Worm (Caenorhabditis elegans): Measurements from ENCODE around the gene C08F8.6.

DNA sequence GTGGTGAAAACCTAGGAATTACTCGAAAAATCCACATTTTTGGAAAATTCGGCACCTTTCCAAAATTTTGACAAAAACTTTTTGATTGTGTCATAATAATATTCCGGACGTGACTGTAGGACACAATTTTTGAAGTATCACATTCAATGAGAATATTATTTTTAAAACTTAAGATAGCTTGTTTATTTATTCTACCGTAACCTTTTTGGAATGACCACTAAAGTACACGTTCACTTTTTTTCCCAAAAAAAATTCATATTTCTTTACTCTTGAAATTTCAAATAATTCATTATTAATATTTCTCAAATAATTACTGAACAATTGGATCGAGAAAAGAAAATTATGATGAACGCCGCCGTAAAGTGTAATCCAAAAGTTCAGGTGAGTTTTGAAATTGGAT lies 42.5 kb upstream of the C08F8.6 start, which contains the start of gene R07H5.9:
- TF ChIP-seq flt-1 (GFP tag; IDR thresholded peaks at IDR 0.05) = no peak
- TF ChIP-seq tab-1 (GFP tag; IDR thresholded peaks at IDR 0.05) = no peak
- TF ChIP-seq T22C8.4 (GFP tag; IDR thresholded peaks at IDR 0.05) = no peak
- TF ChIP-seq ztf-23 (GFP tag; IDR thresholded peaks at IDR 0.05) = no peak
- no peak for TF ChIP-seq med-1 (GFP tag; optimal IDR thresholded peaks at IDR 0.05; ENCODE audit: insufficient read depth)
- no peak for TF ChIP-seq cog-1 (tag; optimal IDR thresholded peaks at IDR 0.05)
- TF ChIP-seq klf-2 (GFP tag; conservative IDR thresholded peaks at IDR 0.05) = no peak
- TF ChIP-seq ztf-29 (GFP tag; IDR thresholded peaks at IDR 0.05) = no peak
